Fruit fly (Drosophila melanogaster) whole organism, embryonic: ENCODE results near the gene CG5096.

Source experiments
- Ada2b ChIP-seq: fragments of 200-800 bp; sonication (Bioruptor generic); IDR thresholded peaks from 2 replicates; pipeline ENCODE4 v1.3.6; 2022; ENCODE audit warnings: missing biosample characterization, missing genetic modification characterization
- Atf6 ChIP-seq: fragments of 200-800 bp; sonication (Bioruptor generic); IDR thresholded peaks from 2 replicates; pipeline ENCODE4 v1.3.6; 2022; ENCODE audit warnings: missing biosample characterization, missing genetic modification characterization
- CG10274 ChIP-seq: fragments of 200-800 bp; sonication (Bioruptor generic); optimal IDR thresholded peaks from 3 replicates; lab custom pipeline; 2017; ENCODE audit warnings: missing biosample characterization, mild to moderate bottlenecking, missing genetic modification characterization
- CG11398 ChIP-seq: fragments of 200-800 bp; sonication (Bioruptor generic); optimal IDR thresholded peaks from 2 replicates; lab custom pipeline; 2016; ENCODE audit warnings: missing biosample characterization, missing genetic modification characterization
- CG11723 ChIP-seq: fragments of 200-800 bp; sonication (Bioruptor generic); optimal IDR thresholded peaks from 2 replicates; lab custom pipeline; 2017; ENCODE audit warnings: missing biosample characterization, mild to moderate bottlenecking, missing genetic modification characterization
- CG15011 ChIP-seq: fragments of 200-800 bp; sonication (Bioruptor generic); optimal IDR thresholded peaks from 3 replicates; lab custom pipeline; 2018; ENCODE audit warnings: missing biosample characterization, mild to moderate bottlenecking, missing genetic modification characterization
- CG15479 ChIP-seq: fragments of 200-800 bp; sonication (Bioruptor generic); optimal IDR thresholded peaks from 3 replicates; lab custom pipeline; 2019; ENCODE audit warnings: missing biosample characterization, mild to moderate bottlenecking, missing genetic modification characterization, moderate library complexity
- CG1603 ChIP-seq: fragments of 200-800 bp; sonication (Bioruptor generic); optimal IDR thresholded peaks from 2 replicates; lab custom pipeline; 2019; ENCODE audit warnings: missing biosample characterization, mild to moderate bottlenecking, missing genetic modification characterization, moderate library complexity
- CG16813 ChIP-seq: fragments of 200-800 bp; sonication (Bioruptor generic); IDR thresholded peaks from 3 replicates; pipeline ENCODE4 v1.3.6; 2022; ENCODE audit warnings: missing biosample characterization, missing genetic modification characterization; ENCODE audit not compliant: partially characterized antibody
- CG17829 ChIP-seq: fragments of 200-800 bp; optimal IDR thresholded peaks from 2 replicates; lab custom pipeline; 2019; ENCODE audit warnings: missing biosample characterization, mild to moderate bottlenecking, missing genetic modification characterization, moderate library complexity
- CG2678 ChIP-seq: fragments of 200-800 bp; sonication (Bioruptor generic); optimal IDR thresholded peaks from 3 replicates; lab custom pipeline; 2019; ENCODE audit warnings: missing biosample characterization, mild to moderate bottlenecking, missing genetic modification characterization, moderate library complexity
- CG2889 ChIP-seq: fragments of 200-800 bp; sonication (Bioruptor generic); IDR thresholded peaks from 3 replicates; pipeline ENCODE4 v1.3.6; 2022; ENCODE audit warnings: missing biosample characterization, missing genetic modification characterization
- CG3065 ChIP-seq: fragments of 200-800 bp; sonication (Bioruptor generic); optimal IDR thresholded peaks from 2 replicates; lab custom pipeline; 2016; ENCODE audit warnings: missing biosample characterization, missing genetic modification characterization
- CG31441 ChIP-seq: fragments of 200-800 bp; sonication (Bioruptor generic); IDR thresholded peaks from 2 replicates; pipeline ENCODE4 v1.3.6; 2022; ENCODE audit warnings: missing biosample characterization, missing genetic modification characterization
- CG3995 ChIP-seq: fragments of 200-800 bp; sonication (Bioruptor generic); optimal IDR thresholded peaks from 3 replicates; lab custom pipeline; 2016; ENCODE audit warnings: missing biosample characterization, missing genetic modification characterization
- CG6254 ChIP-seq: fragments of 200-800 bp; sonication (Bioruptor generic); optimal IDR thresholded peaks from 3 replicates; lab custom pipeline; 2017; ENCODE audit warnings: mild to moderate bottlenecking, missing biosample characterization, missing genetic modification reagents, missing genetic modification characterization
- CG7271 ChIP-seq: fragments of 200-800 bp; sonication (Bioruptor generic); optimal IDR thresholded peaks from 2 replicates; lab custom pipeline; 2018; ENCODE audit warnings: missing biosample characterization, mild to moderate bottlenecking, missing genetic modification characterization, moderate library complexity
- Eip74EF ChIP-seq, 2 experiments: fragments of 200-800 bp in 1 of 2; fragments of >200 bp in 1 of 2; sonication (Bioruptor generic) in 1 of 2; optimal IDR thresholded peaks; 2 replicates each; lab custom pipeline; 2017 to 2019; ENCODE audit warnings: missing biosample characterization in 2 of 2, missing genetic modification characterization in 2 of 2, mild to moderate bottlenecking in 1 of 2, moderate library complexity in 1 of 2
- HLH3B ChIP-seq: fragments of 200-800 bp; sonication (Bioruptor generic); IDR thresholded peaks from 2 replicates; pipeline ENCODE4 v1.3.6; 2022; ENCODE audit warnings: missing biosample characterization, missing genetic modification characterization
- Lpt ChIP-seq: fragments of >200 bp; optimal IDR thresholded peaks from 2 replicates; lab custom pipeline; 2018; ENCODE audit warnings: missing biosample characterization, missing genetic modification characterization
- Mad ChIP-seq: fragments of 200-800 bp; sonication (Bioruptor generic); optimal IDR thresholded peaks from 2 replicates; lab custom pipeline; 2016; ENCODE audit warnings: missing biosample characterization, missing genetic modification characterization
- Mes4 ChIP-seq: fragments of 200-800 bp; sonication (Bioruptor generic); optimal IDR thresholded peaks from 2 replicates; lab custom pipeline; 2016; ENCODE audit warnings: missing biosample characterization, missing genetic modification characterization
- NC2β ChIP-seq: fragments of 200-800 bp; sonication (Bioruptor generic); optimal IDR thresholded peaks from 2 replicates; lab custom pipeline; 2016; ENCODE audit warnings: missing biosample characterization, missing genetic modification characterization
- Nf-YA ChIP-seq: fragments of 200-800 bp; sonication (Bioruptor generic); IDR thresholded peaks from 2 replicates; pipeline ENCODE4 v1.3.6; 2022; ENCODE audit warnings: missing biosample characterization, missing genetic modification characterization
- Opbp ChIP-seq: fragments of 200-800 bp; sonication (Bioruptor generic); IDR thresholded peaks from 3 replicates; pipeline ENCODE4 v1.3.6; 2022; ENCODE audit warnings: missing biosample characterization, missing genetic modification characterization; ENCODE audit not compliant: partially characterized antibody
- Scr ChIP-seq: fragments of 200-800 bp; sonication (Bioruptor generic); IDR thresholded peaks from 2 replicates; pipeline ENCODE4 v1.3.6; 2022; ENCODE audit warnings: missing biosample characterization, missing genetic modification characterization; ENCODE audit not compliant: partially characterized antibody
- Sry-β ChIP-seq: fragments of 200-800 bp; sonication (Bioruptor generic); optimal IDR thresholded peaks from 2 replicates; lab custom pipeline; 2018; ENCODE audit warnings: missing biosample characterization, mild to moderate bottlenecking, missing genetic modification characterization, moderate library complexity
- YL-1 ChIP-seq: fragments of 200-800 bp; sonication (Bioruptor generic); optimal IDR thresholded peaks from 3 replicates; lab custom pipeline; 2017; ENCODE audit warnings: missing biosample characterization, mild to moderate bottlenecking, missing genetic modification characterization
- amos ChIP-seq: fragments of 200-800 bp; sonication (Bioruptor generic); IDR thresholded peaks from 2 replicates; pipeline ENCODE4 v1.3.6; 2022; ENCODE audit warnings: missing biosample characterization, missing genetic modification characterization; ENCODE audit not compliant: partially characterized antibody
- ap ChIP-seq: fragments of 200-800 bp; sonication (Bioruptor generic); IDR thresholded peaks from 2 replicates; pipeline ENCODE4 v1.3.6; 2022; ENCODE audit warnings: missing biosample characterization, missing genetic modification characterization
- cg ChIP-seq: fragments of 200-800 bp; sonication (Bioruptor generic); optimal IDR thresholded peaks from 3 replicates; lab custom pipeline; 2019; ENCODE audit warnings: missing biosample characterization, mild to moderate bottlenecking, missing genetic modification characterization, moderate library complexity
- chm ChIP-seq: fragments of 200-800 bp; sonication (Bioruptor generic); IDR thresholded peaks from 2 replicates; pipeline ENCODE4 v1.3.6; 2022; ENCODE audit warnings: missing biosample characterization, missing genetic modification characterization
- crc ChIP-seq: fragments of 200-800 bp; sonication (Bioruptor generic); optimal IDR thresholded peaks from 2 replicates; lab custom pipeline; 2016; ENCODE audit warnings: missing biosample characterization, missing genetic modification characterization
- cwo ChIP-seq: fragments of 200-800 bp; sonication (Bioruptor generic); optimal IDR thresholded peaks from 3 replicates; lab custom pipeline; 2017; ENCODE audit warnings: missing biosample characterization, missing genetic modification characterization, mild to moderate bottlenecking, moderate library complexity, missing genetic modification reagents
- dm ChIP-seq: fragments of 200-800 bp; sonication (Bioruptor generic); optimal IDR thresholded peaks from 3 replicates; lab custom pipeline; 2016; ENCODE audit warnings: missing biosample characterization, missing genetic modification characterization
- dmrt11E ChIP-seq: fragments of 200-800 bp; sonication (Bioruptor generic); optimal IDR thresholded peaks from 3 replicates; lab custom pipeline; 2018; ENCODE audit warnings: missing biosample characterization, mild to moderate bottlenecking, missing genetic modification characterization, moderate library complexity
- kah ChIP-seq: fragments of 200-800 bp; sonication (Bioruptor generic); optimal IDR thresholded peaks from 2 replicates; lab custom pipeline; 2018; ENCODE audit warnings: missing biosample characterization, mild to moderate bottlenecking, missing genetic modification characterization
- lab ChIP-seq: fragments of 200-800 bp; sonication (Bioruptor generic); optimal IDR thresholded peaks from 3 replicates; lab custom pipeline; 2017; ENCODE audit warnings: missing biosample characterization, missing genetic modification characterization, mild to moderate bottlenecking, moderate library complexity, missing genetic modification reagents
- luna ChIP-seq: fragments of 200-800 bp; sonication (Bioruptor generic); optimal IDR thresholded peaks from 2 replicates; lab custom pipeline; 2016; ENCODE audit warnings: missing biosample characterization, missing genetic modification characterization
- org-1 ChIP-seq: fragments of 200-800 bp; sonication (Bioruptor generic); optimal IDR thresholded peaks from 2 replicates; lab custom pipeline; 2017; ENCODE audit warnings: missing biosample characterization, missing genetic modification characterization
- pnt ChIP-seq: fragments of 200-800 bp; sonication (Bioruptor generic); optimal IDR thresholded peaks from 3 replicates; lab custom pipeline; 2016; ENCODE audit warnings: missing biosample characterization, missing genetic modification characterization
- sisA ChIP-seq: fragments of 200-800 bp; sonication (Bioruptor generic); IDR thresholded peaks from 2 replicates; pipeline ENCODE4 v1.3.6; 2022; ENCODE audit warnings: missing biosample characterization, missing genetic modification characterization
- slbo ChIP-seq: fragments of 200-800 bp; sonication (Bioruptor generic); IDR thresholded peaks from 2 replicates; pipeline ENCODE4 v1.3.6; 2022; ENCODE audit warnings: missing biosample characterization, missing genetic modification characterization
- sqz ChIP-seq: fragments of 200-800 bp; sonication (Bioruptor generic); optimal IDR thresholded peaks from 3 replicates; lab custom pipeline; 2018; ENCODE audit warnings: missing biosample characterization, mild to moderate bottlenecking, missing genetic modification characterization
- sug ChIP-seq: fragments of 200-800 bp; optimal IDR thresholded peaks from 2 replicates; lab custom pipeline; 2019; ENCODE audit warnings: missing biosample characterization, mild to moderate bottlenecking, missing genetic modification characterization, moderate library complexity
- vfl ChIP-seq: fragments of 200-800 bp; sonication (Bioruptor generic); optimal IDR thresholded peaks from 2 replicates; lab custom pipeline; 2016; ENCODE audit warnings: missing biosample characterization, missing genetic modification characterization
- vvl ChIP-seq: fragments of 200-800 bp; sonication (Bioruptor generic); IDR thresholded peaks from 2 replicates; pipeline ENCODE4 v1.3.6; 2022; ENCODE audit warnings: missing biosample characterization, missing genetic modification characterization
- zen ChIP-seq: fragments of 200-800 bp; sonication (Bioruptor generic); optimal IDR thresholded peaks from 3 replicates; lab custom pipeline; 2018; ENCODE audit warnings: missing biosample characterization, mild to moderate bottlenecking, missing genetic modification characterization, moderate library complexity

The CG5096 gene

DNA sequence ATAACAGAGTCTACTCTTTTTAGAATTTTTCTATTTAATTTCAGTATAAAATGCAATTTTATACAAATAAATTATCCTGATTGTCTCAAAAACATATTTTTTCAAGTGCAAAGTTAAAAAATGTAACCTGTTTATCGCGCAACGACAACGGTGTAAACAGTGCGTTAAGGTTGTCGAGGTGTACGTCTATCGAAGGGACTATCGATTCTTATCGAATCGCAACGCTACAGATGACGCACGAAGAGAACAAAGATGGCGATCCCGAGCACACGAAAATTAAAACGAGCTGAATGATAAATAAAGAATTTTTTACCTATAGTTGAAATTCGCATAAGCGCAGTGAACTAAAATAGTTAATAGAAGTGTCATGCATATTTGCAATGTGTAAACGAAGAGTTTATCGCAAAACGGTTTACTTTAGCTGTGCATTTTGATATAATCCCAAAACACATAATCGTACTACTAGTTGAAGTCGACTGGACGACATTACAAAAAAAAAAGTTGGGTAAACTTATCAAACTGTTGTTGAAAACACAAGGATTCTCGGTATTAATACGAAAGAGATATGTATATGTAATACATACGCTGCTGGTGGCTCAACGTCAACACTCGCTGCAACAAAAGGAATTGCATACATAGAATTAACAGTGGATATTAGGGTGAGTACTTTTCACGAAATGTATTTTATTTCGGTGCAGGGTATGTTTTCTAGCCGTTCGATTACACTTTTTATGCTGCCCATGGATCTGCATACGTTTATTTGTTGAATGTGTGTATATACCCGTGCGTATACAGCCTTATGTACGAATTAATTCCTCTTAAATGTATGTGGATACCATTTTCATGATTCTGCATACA, 6.0 kb downstream of the CG5096 start, which contains the start of gene da (continued):
- TF ChIP-seq CG15011 (GFP tag; lab: Kevin White, UChicago): no peak
- TF ChIP-seq CG17829 (tag; lab: Kevin White, UChicago): peak; percentile 76
- TF ChIP-seq cwo: no peak
- peak; percentile 52 for TF ChIP-seq HLH3B (GFP tag; lab: Robert Waterston, UW)
- peak; percentile 63 for TF ChIP-seq CG2678 (tag; lab: Kevin White, UChicago)
- peak; percentile 89 for TF ChIP-seq YL-1 (GFP tag; lab: Kevin White, UChicago)
- peak; percentile 97 for TF ChIP-seq CG1603 (tag; lab: Kevin White, UChicago)
- TF ChIP-seq CG6254 (GFP tag; lab: Kevin White, UChicago): no peak
- TF ChIP-seq dmrt11E (tag; lab: Kevin White, UChicago): peak; percentile 65
- TF ChIP-seq sug (tag; lab: Kevin White, UChicago): peak; percentile 75
- TF ChIP-seq sqz (GFP tag; lab: Kevin White, UChicago): no peak
- TF ChIP-seq Mad (GFP tag; lab: Kevin White, UChicago): peak; percentile 39
- no peak for TF ChIP-seq ap (GFP tag; lab: Robert Waterston, UW)
- TF ChIP-seq CG31441 (GFP tag; lab: Robert Waterston, UW): peak; percentile 53; the same call in 1 of the 2 replicates
- TF ChIP-seq CG3065 (GFP tag; lab: Kevin White, UChicago): no peak
- peak; percentile 75 for TF ChIP-seq vvl
- peak; percentile 77 for TF ChIP-seq CG11723
- peak; percentile 81 for TF ChIP-seq CG15479
- TF ChIP-seq slbo (GFP tag; lab: Robert Waterston, UW): peak; percentile 74
- no peak for TF ChIP-seq luna (GFP tag; lab: Kevin White, UChicago)
- TF ChIP-seq lab (GFP tag; lab: Kevin White, UChicago): no peak
- TF ChIP-seq cg: no peak
- TF ChIP-seq sisA: no peak; the same call in 1 of the 2 replicates
- TF ChIP-seq org-1 (GFP tag; lab: Kevin White, UChicago): no peak
- no peak for TF ChIP-seq CG2889 (GFP tag; lab: Robert Waterston, UW)
- TF ChIP-seq vfl (GFP tag; lab: Kevin White, UChicago): peak; percentile 53
- no peak for TF ChIP-seq Sry-β (GFP tag; lab: Kevin White, UChicago)
- peak; percentile 64 for TF ChIP-seq CG16813
- TF ChIP-seq chm (GFP tag; lab: Robert Waterston, UW): peak; percentile 55
- peak; percentile 26 for TF ChIP-seq pnt (GFP tag; lab: Kevin White, UChicago)
- peak; percentile 63 for TF ChIP-seq NC2β (GFP tag; lab: Kevin White, UChicago)
- peak; percentile 7 for TF ChIP-seq kah (GFP tag; lab: Kevin White, UChicago)
- peak in 1 of 2 experiments; percentile 70 for TF ChIP-seq Eip74EF (GFP tag; optimal IDR thresholded peaks at IDR 0.05; lab: Kevin White, UChicago)
- TF ChIP-seq Ada2b (GFP tag; lab: Robert Waterston, UW): peak; percentile 61
- TF ChIP-seq Opbp (GFP tag; lab: Robert Waterston, UW): peak; percentile 47; the same call in 1 of the 3 replicates
- no peak for TF ChIP-seq CG11398 (GFP tag; lab: Kevin White, UChicago)
- TF ChIP-seq Lpt (GFP tag; lab: Kevin White, UChicago): no peak
- TF ChIP-seq Nf-YA (GFP tag; lab: Robert Waterston, UW): no peak
- TF ChIP-seq CG10274 (GFP tag; lab: Kevin White, UChicago): no peak
- peak; percentile 3 for TF ChIP-seq CG7271 (tag; lab: Kevin White, UChicago)
- peak; percentile 59 for TF ChIP-seq Scr (GFP tag; lab: Robert Waterston, UW)
- peak; percentile 63 for TF ChIP-seq CG3995 (GFP tag; lab: Kevin White, UChicago)
- TF ChIP-seq Atf6 (GFP tag; lab: Robert Waterston, UW): peak; percentile 63
- peak; percentile 66; the same call in 1 of the 2 replicates for TF ChIP-seq amos (GFP tag; lab: Robert Waterston, UW)
- peak; percentile 76 for TF ChIP-seq dm (GFP tag; lab: Kevin White, UChicago)
- peak; percentile 30 for TF ChIP-seq Mes4 (GFP tag; lab: Kevin White, UChicago)
- peak; percentile 57 for TF ChIP-seq zen
- peak; percentile 34 for TF ChIP-seq crc (GFP tag; lab: Kevin White, UChicago)
